Worm (Caenorhabditis elegans) whole organism, L3 larva: ENCODE results near the gene T05G5.4.

ENCODE experiments used
- aly-2 ChIP-seq: fragments of 150-350 bp; optimal IDR thresholded peaks from 2 replicates; lab custom pipeline; 2014; ENCODE audit warnings: missing biosample characterization, missing genetic modification characterization
- ama-1 ChIP-seq: fragments of 150-350 bp; optimal IDR thresholded peaks from 2 replicates; lab custom pipeline; 2018
- unc-62 ChIP-seq: fragments of 150-350 bp; sonication (generic microtip); optimal IDR thresholded peaks from 4 replicates; lab custom pipeline; 2014; ENCODE audit warnings: missing biosample characterization, missing genetic modification reagents, missing genetic modification characterization

ce11 chrIII:9748694-9749093, at the start of gene T05G5.4:
- TF ChIP-seq unc-62 (GFP tag; lab: Kevin White, UChicago) (no peak), ama-1 (lab: Kevin White, UChicago) (no peak), aly-2 (tag; lab: Kevin White, UChicago) (no peak)
